Fruit fly (Drosophila melanogaster) whole organism, embryonic: ENCODE data around the gene Jarid2.
A peak's percentile ranks its signal among the peaks of the same experiment; 100 is the strongest.

Experiments used
- Atf-2 ChIP-seq: fragments of 200-800 bp; sonication (Bioruptor generic); optimal IDR thresholded peaks from 2 replicates; lab custom pipeline; 2016; ENCODE audit warnings: missing biosample characterization, missing genetic modification characterization
- CG13287 ChIP-seq: fragments of 200-800 bp; sonication (Bioruptor generic); IDR thresholded peaks from 2 replicates; pipeline ENCODE4 v1.3.6; 2022; ENCODE audit warnings: missing biosample characterization, missing genetic modification characterization; ENCODE audit not compliant: partially characterized antibody
- CG2116 ChIP-seq: fragments of 200-800 bp; sonication (Bioruptor generic); optimal IDR thresholded peaks from 3 replicates; lab custom pipeline; 2018; ENCODE audit warnings: missing biosample characterization, mild to moderate bottlenecking, missing genetic modification characterization
- CoRest ChIP-seq: fragments of 200-800 bp; sonication (Bioruptor generic); optimal IDR thresholded peaks from 3 replicates; lab custom pipeline; 2018; ENCODE audit warnings: missing biosample characterization, mild to moderate bottlenecking, missing genetic modification characterization, moderate library complexity
- Trl ChIP-seq, 3 experiments: fragments of >200 bp in 2 of 3; fragments of 200-800 bp in 1 of 3; sonication (Bioruptor generic) in 1 of 3; optimal IDR thresholded peaks; 2 replicates in 1 of 3; 3 replicates in 2 of 3; lab custom pipeline; 2016 to 2017; ENCODE audit warnings: missing biosample characterization in 1 of 3, missing genetic modification characterization in 1 of 3
- bcd ChIP-seq: fragments of 200-800 bp; sonication (Bioruptor generic); optimal IDR thresholded peaks from 2 replicates; lab custom pipeline; 2017; ENCODE audit warnings: missing biosample characterization, mild to moderate bottlenecking, missing genetic modification characterization
- h ChIP-seq: fragments of >200 bp; optimal IDR thresholded peaks from 2 replicates; lab custom pipeline; 2017
- prd ChIP-seq, 3 experiments: fragments of >200 bp in 2 of 3; fragments of 200-800 bp in 1 of 3; sonication (Bioruptor generic) in 1 of 3; optimal IDR thresholded peaks in 2 of 3; IDR thresholded peaks in 1 of 3; 2 replicates in 2 of 3; 3 replicates in 1 of 3; pipeline versions ENCODE4 v1.3.6 to Lab custom; 2017 to 2022; ENCODE audit warnings: missing biosample characterization in 1 of 3, missing genetic modification characterization in 1 of 3
- trh ChIP-seq: fragments of 200-800 bp; sonication (Bioruptor generic); optimal IDR thresholded peaks from 2 replicates; lab custom pipeline; 2016; ENCODE audit warnings: missing biosample characterization, missing genetic modification characterization

DNA sequence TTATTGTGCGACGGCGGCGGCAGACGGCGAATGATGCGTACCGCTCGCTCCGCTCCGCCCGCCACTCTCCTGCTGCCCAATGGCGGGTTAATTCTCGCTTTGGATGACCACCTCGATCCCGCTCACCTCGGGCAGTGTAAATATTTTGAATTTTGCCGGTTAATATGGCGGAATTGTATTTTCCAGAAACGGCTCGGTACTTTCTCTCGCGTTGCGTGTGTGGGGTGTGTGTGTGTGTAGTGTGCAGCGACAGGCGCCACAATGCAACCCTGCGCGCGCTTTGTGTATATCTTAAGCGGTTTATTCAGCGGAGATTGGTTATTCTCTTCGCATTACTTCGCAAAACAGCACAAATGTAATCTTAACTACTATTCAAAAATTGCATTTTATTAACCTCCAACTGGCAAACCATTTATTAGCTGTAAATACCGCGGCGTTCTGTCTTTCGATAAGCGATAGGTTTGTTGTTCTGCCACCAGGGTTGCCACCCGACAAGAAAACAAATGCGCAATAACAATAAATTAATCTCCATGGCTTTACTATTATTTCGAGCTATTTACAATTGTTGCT is 20.9 kb upstream of the Jarid2 start, which contains the start of the genes phol and CG3552:
- TF ChIP-seq CG2116 (GFP tag; lab: Kevin White, UChicago) (peak; percentile 98), bcd (GFP tag; lab: Kevin White, UChicago) (peak; percentile 24), prd (optimal IDR thresholded peaks at IDR 0.05; lab: Kevin White, UChicago) (no peak), prd (GFP tag; IDR thresholded peaks at IDR 0.05; lab: Robert Waterston, UW) (no peak), Atf-2 (GFP tag; lab: Kevin White, UChicago) (peak; percentile 4), CoRest (tag; lab: Kevin White, UChicago) (peak; percentile 24), trh (GFP tag; lab: Kevin White, UChicago) (no peak), CG13287 (GFP tag; lab: Robert Waterston, UW) (peak; percentile 31; the same call in 1 of the 2 replicates), h (no peak), Trl (optimal IDR thresholded peaks at IDR 0.05; lab: Kevin White, UChicago) (peak in 1 of 2 experiments; percentile 10), Trl (GFP tag; optimal IDR thresholded peaks at IDR 0.05; lab: Kevin White, UChicago) (no peak)
